Worm (Caenorhabditis elegans): Measurements from ENCODE around the gene cul-2.

DNA sequence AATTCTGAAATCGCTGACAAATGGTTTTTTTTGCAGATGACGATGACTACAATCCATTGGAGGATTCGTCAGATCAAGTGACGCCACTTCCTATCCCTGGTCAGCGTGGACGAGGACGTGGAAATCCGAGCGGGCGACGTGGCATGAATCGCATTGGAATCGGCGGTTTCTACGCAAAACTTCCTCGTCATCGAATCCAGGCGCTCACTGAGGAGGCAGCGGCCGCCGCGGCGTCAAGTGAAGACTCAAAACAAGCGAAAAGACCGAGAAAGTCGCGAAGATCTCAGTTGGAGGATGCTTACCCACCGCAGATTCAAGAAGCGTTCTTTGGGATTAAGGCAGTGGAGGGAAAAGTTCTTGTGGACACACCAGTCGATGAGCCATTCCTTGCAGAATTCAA lies 38.5 kb upstream of the cul-2 start:
- TF ChIP-seq nfya-1 (tag; optimal IDR thresholded peaks at IDR 0.05; ENCODE audit: insufficient read depth) (no peak), nhr-237 (tag; optimal IDR thresholded peaks at IDR 0.05) (no peak), fos-1 (tag; optimal IDR thresholded peaks at IDR 0.05) (no peak), tbx-2 (tag; optimal IDR thresholded peaks at IDR 0.05) (no peak), skn-1 (tag; optimal IDR thresholded peaks at IDR 0.05) (no peak), unc-62 (GFP tag; optimal IDR thresholded peaks at IDR 0.05) (no peak)
